Fruit fly (Drosophila melanogaster) whole organism, embryonic: ENCODE data around the gene Cpr65Ea.

Experiments used
- Bdp1 ChIP-seq: fragments of 200-800 bp; sonication (Bioruptor generic); optimal IDR thresholded peaks from 3 replicates; lab custom pipeline; 2016; ENCODE audit warnings: missing biosample characterization, missing genetic modification characterization
- BtbVII ChIP-seq: fragments of 200-800 bp; sonication (Bioruptor generic); optimal IDR thresholded peaks from 3 replicates; lab custom pipeline; 2017; ENCODE audit warnings: missing biosample characterization, mild to moderate bottlenecking, missing genetic modification characterization
- CG10462 ChIP-seq: fragments of 200-800 bp; sonication (Bioruptor generic); optimal IDR thresholded peaks from 2 replicates; lab custom pipeline; 2016; ENCODE audit warnings: missing biosample characterization, missing genetic modification characterization
- CG11504 ChIP-seq: fragments of 200-800 bp; sonication (Bioruptor generic); optimal IDR thresholded peaks from 3 replicates; lab custom pipeline; 2019; ENCODE audit warnings: missing biosample characterization, mild to moderate bottlenecking, missing genetic modification characterization, moderate library complexity
- CG11696 ChIP-seq: fragments of 200-800 bp; sonication (Bioruptor generic); IDR thresholded peaks from 2 replicates; pipeline ENCODE4 v1.3.6; 2022; ENCODE audit warnings: missing biosample characterization, missing genetic modification characterization
- CG12659 ChIP-seq: fragments of 200-800 bp; sonication (Bioruptor generic); optimal IDR thresholded peaks from 3 replicates; lab custom pipeline; 2017; ENCODE audit warnings: mild to moderate bottlenecking, missing biosample characterization, missing genetic modification reagents, missing genetic modification characterization
- CG12942 ChIP-seq: fragments of 200-800 bp; sonication (Bioruptor generic); optimal IDR thresholded peaks from 3 replicates; lab custom pipeline; 2016; ENCODE audit warnings: missing biosample characterization, missing genetic modification characterization
- CG14710 ChIP-seq: fragments of 200-800 bp; sonication (Bioruptor generic); optimal IDR thresholded peaks from 3 replicates; lab custom pipeline; 2019; ENCODE audit warnings: missing biosample characterization, mild to moderate bottlenecking, missing genetic modification characterization, moderate library complexity
- CG15269 ChIP-seq: fragments of 200-800 bp; sonication (Bioruptor generic); optimal IDR thresholded peaks from 2 replicates; lab custom pipeline; 2018; ENCODE audit warnings: missing biosample characterization, mild to moderate bottlenecking, missing genetic modification characterization, moderate library complexity
- CG15514 ChIP-seq: fragments of 200-800 bp; sonication (Bioruptor generic); optimal IDR thresholded peaks from 3 replicates; lab custom pipeline; 2017; ENCODE audit warnings: missing biosample characterization, missing genetic modification characterization, mild to moderate bottlenecking, moderate library complexity, missing genetic modification reagents
- CG15696 ChIP-seq: fragments of 200-800 bp; sonication (Bioruptor generic); optimal IDR thresholded peaks from 2 replicates; lab custom pipeline; 2019; ENCODE audit warnings: missing biosample characterization, mild to moderate bottlenecking, missing genetic modification characterization, moderate library complexity
- CG1603 ChIP-seq: fragments of 200-800 bp; sonication (Bioruptor generic); optimal IDR thresholded peaks from 2 replicates; lab custom pipeline; 2019; ENCODE audit warnings: missing biosample characterization, mild to moderate bottlenecking, missing genetic modification characterization, moderate library complexity
- CG16863 ChIP-seq: fragments of 200-800 bp; sonication (Bioruptor generic); optimal IDR thresholded peaks from 3 replicates; lab custom pipeline; 2016; ENCODE audit warnings: missing biosample characterization, missing genetic modification characterization
- CG17186 ChIP-seq: fragments of 200-800 bp; sonication (Bioruptor generic); optimal IDR thresholded peaks from 3 replicates; lab custom pipeline; 2017; ENCODE audit warnings: missing biosample characterization, missing genetic modification reagents, missing genetic modification characterization
- CG17328 ChIP-seq: fragments of 200-800 bp; sonication (Bioruptor generic); IDR thresholded peaks from 2 replicates; pipeline ENCODE4 v1.3.6; 2022; ENCODE audit warnings: missing biosample characterization, missing genetic modification characterization
- CG17361 ChIP-seq: fragments of 200-800 bp; sonication (Bioruptor generic); IDR thresholded peaks from 3 replicates; pipeline ENCODE4 v1.3.6; 2022; ENCODE audit warnings: missing biosample characterization, missing genetic modification characterization
- CG2116 ChIP-seq: fragments of 200-800 bp; sonication (Bioruptor generic); optimal IDR thresholded peaks from 3 replicates; lab custom pipeline; 2018; ENCODE audit warnings: missing biosample characterization, mild to moderate bottlenecking, missing genetic modification characterization
- CG2889 ChIP-seq: fragments of 200-800 bp; sonication (Bioruptor generic); IDR thresholded peaks from 3 replicates; pipeline ENCODE4 v1.3.6; 2022; ENCODE audit warnings: missing biosample characterization, missing genetic modification characterization
- CG4707 ChIP-seq: fragments of 200-800 bp; sonication (Bioruptor generic); optimal IDR thresholded peaks from 2 replicates; lab custom pipeline; 2018; ENCODE audit warnings: missing biosample characterization, mild to moderate bottlenecking, missing genetic modification characterization, moderate library complexity
- CG7357 ChIP-seq: fragments of 200-800 bp; sonication (Bioruptor generic); IDR thresholded peaks from 3 replicates; pipeline ENCODE4 v1.3.6; 2022; ENCODE audit warnings: missing biosample characterization, missing genetic modification characterization
- CG8290 ChIP-seq, 3 experiments: fragments of 200-800 bp; sonication (Bioruptor generic); optimal IDR thresholded peaks; 2 replicates each; lab custom pipeline; 2016 to 2019; ENCODE audit warnings: missing biosample characterization in 3 of 3, missing genetic modification characterization in 3 of 3, mild to moderate bottlenecking in 2 of 3, moderate library complexity in 1 of 3
- CG9932 ChIP-seq: fragments of 200-800 bp; sonication (Bioruptor generic); IDR thresholded peaks from 2 replicates; pipeline ENCODE4 v1.3.6; 2022; ENCODE audit warnings: missing biosample characterization, missing genetic modification characterization
- Chrac-16 ChIP-seq: fragments of 200-800 bp; sonication (Bioruptor generic); optimal IDR thresholded peaks from 3 replicates; lab custom pipeline; 2016; ENCODE audit warnings: missing biosample characterization, missing genetic modification characterization
- CkIIα-i1 ChIP-seq: fragments of 200-800 bp; sonication (Bioruptor generic); IDR thresholded peaks from 2 replicates; pipeline ENCODE4 v1.3.6; 2022; ENCODE audit warnings: missing biosample characterization, missing genetic modification characterization
- Ets65A ChIP-seq: fragments of 200-800 bp; sonication (Bioruptor generic); peaks from one replicate; lab custom pipeline; 2016; ENCODE audit warnings: missing biosample characterization, missing genetic modification characterization
- Hr3 ChIP-seq: fragments of 200-800 bp; sonication (Bioruptor generic); optimal IDR thresholded peaks from 3 replicates; lab custom pipeline; 2016; ENCODE audit warnings: missing biosample characterization, missing genetic modification characterization
- Hr78 ChIP-seq, 2 experiments: fragments of 200-800 bp in 1 of 2; fragments of >200 bp in 1 of 2; sonication (Bioruptor generic) in 1 of 2; optimal IDR thresholded peaks; 2 replicates each; lab custom pipeline; 2017 to 2019; ENCODE audit warnings: missing biosample characterization in 2 of 2, missing genetic modification characterization in 2 of 2, mild to moderate bottlenecking in 1 of 2, moderate library complexity in 1 of 2
- Lhr ChIP-seq: fragments of 200-800 bp; sonication (Bioruptor generic); optimal IDR thresholded peaks from 3 replicates; lab custom pipeline; 2017; ENCODE audit warnings: mild to moderate bottlenecking, missing biosample characterization, missing genetic modification reagents, missing genetic modification characterization
- Nf-YB ChIP-seq: fragments of 200-800 bp; sonication (Bioruptor generic); optimal IDR thresholded peaks from 3 replicates; lab custom pipeline; 2019; ENCODE audit warnings: missing biosample characterization, mild to moderate bottlenecking, missing genetic modification characterization, moderate library complexity
- Tbp ChIP-seq: fragments of >200 bp; optimal IDR thresholded peaks from 2 replicates; lab custom pipeline; 2018; ENCODE audit warnings: missing biosample characterization, missing genetic modification characterization
- az2 ChIP-seq: fragments of 200-800 bp; sonication (Bioruptor generic); optimal IDR thresholded peaks from 3 replicates; lab custom pipeline; 2016; ENCODE audit warnings: missing biosample characterization, missing genetic modification characterization
- bigmax ChIP-seq: fragments of 200-800 bp; sonication (Bioruptor generic); optimal IDR thresholded peaks from 2 replicates; lab custom pipeline; 2018; ENCODE audit warnings: missing biosample characterization, mild to moderate bottlenecking, missing genetic modification characterization
- chm ChIP-seq: fragments of 200-800 bp; sonication (Bioruptor generic); IDR thresholded peaks from 2 replicates; pipeline ENCODE4 v1.3.6; 2022; ENCODE audit warnings: missing biosample characterization, missing genetic modification characterization
- cwo ChIP-seq: fragments of 200-800 bp; sonication (Bioruptor generic); optimal IDR thresholded peaks from 3 replicates; lab custom pipeline; 2017; ENCODE audit warnings: missing biosample characterization, missing genetic modification characterization, mild to moderate bottlenecking, moderate library complexity, missing genetic modification reagents
- gem ChIP-seq: fragments of 200-800 bp; sonication (Bioruptor generic); optimal IDR thresholded peaks from 2 replicates; lab custom pipeline; 2019; ENCODE audit warnings: missing biosample characterization, mild to moderate bottlenecking, missing genetic modification characterization, moderate library complexity
- insv ChIP-seq, 2 experiments: fragments of 200-800 bp; sonication (Bioruptor generic); optimal IDR thresholded peaks; 3 replicates each; lab custom pipeline; 2016 to 2018; ENCODE audit warnings: missing biosample characterization in 2 of 2, missing genetic modification characterization in 2 of 2
- inv ChIP-seq: fragments of 200-800 bp; sonication (Bioruptor generic); IDR thresholded peaks from 2 replicates; pipeline ENCODE4 v1.3.6; 2022; ENCODE audit warnings: missing biosample characterization, missing genetic modification characterization; ENCODE audit not compliant: partially characterized antibody
- lola ChIP-seq, 3 experiments: fragments of >200 bp in 2 of 3; fragments of 200-800 bp in 1 of 3; sonication (Bioruptor generic) in 1 of 3; optimal IDR thresholded peaks; 2 replicates each; lab custom pipeline; 2017 to 2019; ENCODE audit warnings: missing biosample characterization in 3 of 3, missing genetic modification characterization in 3 of 3, mild to moderate bottlenecking in 1 of 3, moderate library complexity in 1 of 3
- mam ChIP-seq: fragments of 200-800 bp; sonication (Bioruptor generic); optimal IDR thresholded peaks from 3 replicates; lab custom pipeline; 2016; ENCODE audit warnings: missing biosample characterization, missing genetic modification characterization
- mirr ChIP-seq: fragments of 200-800 bp; sonication (Bioruptor generic); optimal IDR thresholded peaks from 3 replicates; lab custom pipeline; 2018; ENCODE audit warnings: missing biosample characterization, mild to moderate bottlenecking, missing genetic modification characterization
- nau ChIP-seq: fragments of 200-800 bp; sonication (Bioruptor generic); optimal IDR thresholded peaks from 3 replicates; lab custom pipeline; 2017; ENCODE audit warnings: missing biosample characterization, mild to moderate bottlenecking, missing genetic modification characterization, missing genetic modification reagents
- prd ChIP-seq, 3 experiments: fragments of >200 bp in 2 of 3; fragments of 200-800 bp in 1 of 3; sonication (Bioruptor generic) in 1 of 3; optimal IDR thresholded peaks in 2 of 3; IDR thresholded peaks in 1 of 3; 2 replicates in 2 of 3; 3 replicates in 1 of 3; pipeline versions ENCODE4 v1.3.6 to Lab custom; 2017 to 2022; ENCODE audit warnings: missing biosample characterization in 1 of 3, missing genetic modification characterization in 1 of 3
- sc ChIP-seq, 3 experiments: fragments of >200 bp in 2 of 3; fragments of 200-800 bp in 1 of 3; sonication (Bioruptor generic) in 1 of 3; optimal IDR thresholded peaks; 2 replicates in 2 of 3; 3 replicates in 1 of 3; lab custom pipeline; 2017; ENCODE audit warnings: mild to moderate bottlenecking in 1 of 3, missing biosample characterization in 1 of 3, missing genetic modification characterization in 1 of 3, missing genetic modification reagents in 1 of 3
- sens ChIP-seq: fragments of 200-800 bp; sonication (Bioruptor generic); peaks from one replicate; lab custom pipeline; 2016; ENCODE audit warnings: missing biosample characterization, missing genetic modification characterization
- tap ChIP-seq: fragments of 200-800 bp; optimal IDR thresholded peaks from 3 replicates; lab custom pipeline; 2019; ENCODE audit warnings: missing biosample characterization, mild to moderate bottlenecking, missing genetic modification characterization, moderate library complexity
- unc-4 ChIP-seq: fragments of 200-800 bp; sonication (Bioruptor generic); IDR thresholded peaks from 2 replicates; pipeline ENCODE4 v1.3.6; 2022; ENCODE audit warnings: missing biosample characterization, missing genetic modification characterization; ENCODE audit not compliant: partially characterized antibody
- vvl ChIP-seq: fragments of 200-800 bp; sonication (Bioruptor generic); IDR thresholded peaks from 2 replicates; pipeline ENCODE4 v1.3.6; 2022; ENCODE audit warnings: missing biosample characterization, missing genetic modification characterization
- zfh1 ChIP-seq: fragments of 200-800 bp; sonication (Bioruptor generic); IDR thresholded peaks from 3 replicates; pipeline ENCODE4 v1.3.6; 2022; ENCODE audit warnings: missing biosample characterization, missing genetic modification characterization

The Cpr65Ea gene

DNA sequence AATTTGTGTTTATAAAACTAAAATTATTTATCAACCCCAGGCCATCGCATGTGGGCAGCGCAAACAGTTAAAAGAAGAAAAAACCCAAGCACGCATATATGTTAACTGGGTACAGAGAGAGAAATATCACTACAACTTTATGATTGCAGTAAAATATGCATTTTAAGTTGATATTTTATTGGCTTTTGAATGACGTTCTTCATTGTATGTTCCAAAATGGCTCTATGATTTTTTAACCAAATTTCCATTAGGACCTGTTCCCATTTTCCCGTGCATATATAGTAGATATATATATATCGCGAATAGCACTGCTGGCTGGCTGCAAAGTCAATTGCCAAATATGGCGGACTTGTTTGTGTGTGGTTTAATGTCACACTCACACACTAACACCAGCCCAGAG is 10.1 kb upstream of the Cpr65Ea start (continued):
- TF ChIP-seq lola (GFP tag; optimal IDR thresholded peaks at IDR 0.05; lab: Kevin White, UChicago) (no peak), Hr3 (GFP tag; lab: Kevin White, UChicago) (no peak), Ets65A (GFP tag; lab: Kevin White, UChicago) (peak; percentile 1), mam (peak; percentile 8), BtbVII (GFP tag; lab: Kevin White, UChicago) (no peak), gem (tag; lab: Kevin White, UChicago) (peak; percentile 4), Tbp (GFP tag; lab: Kevin White, UChicago) (no peak), CG7357 (GFP tag; lab: Robert Waterston, UW) (no peak), sc (optimal IDR thresholded peaks at IDR 0.05; lab: Kevin White, UChicago) (no peak), sc (GFP tag; optimal IDR thresholded peaks at IDR 0.05; lab: Kevin White, UChicago) (no peak), CG14710 (no peak), bigmax (GFP tag; lab: Kevin White, UChicago) (no peak), CG12942 (GFP tag; lab: Kevin White, UChicago) (no peak), CG15696 (tag; lab: Kevin White, UChicago) (no peak), CG17328 (GFP tag; lab: Robert Waterston, UW) (no peak), tap (tag; lab: Kevin White, UChicago) (no peak), CkIIα-i1 (GFP tag; lab: Robert Waterston, UW) (no peak), sens (GFP tag; lab: Kevin White, UChicago) (peak; percentile 81), CG15269 (tag; lab: Kevin White, UChicago) (no peak), CG17186 (GFP tag; lab: Kevin White, UChicago) (no peak), unc-4 (GFP tag; lab: Robert Waterston, UW) (no peak), CG2116 (GFP tag; lab: Kevin White, UChicago) (no peak), CG11504 (tag; lab: Kevin White, UChicago) (peak; percentile 9)

DNA sequence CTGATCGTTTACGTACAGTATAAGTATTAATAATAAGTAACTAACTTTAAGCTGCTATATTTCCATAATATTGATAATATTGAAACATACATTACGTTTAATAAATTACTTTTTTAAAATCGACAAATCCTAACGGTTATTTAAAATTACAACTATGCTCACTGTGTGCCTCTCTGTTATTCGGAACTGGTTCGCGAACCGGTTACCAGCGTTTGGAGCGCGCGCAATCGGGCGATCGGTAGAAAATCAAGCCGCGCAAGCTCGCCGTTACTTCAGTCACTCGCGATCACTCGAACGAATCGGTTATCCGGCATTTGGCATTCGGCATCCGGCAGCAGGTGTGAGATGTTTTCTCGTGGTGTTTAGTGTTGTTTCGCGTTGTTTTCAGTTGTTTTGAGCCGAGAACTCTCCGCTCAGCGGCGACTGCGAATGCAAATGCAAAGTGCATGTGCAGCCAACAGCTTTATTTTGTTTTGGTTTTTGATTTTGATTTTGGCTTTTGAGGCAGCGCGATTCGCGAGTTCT is 8.2 kb upstream of the Cpr65Ea start, which contains the start of gene form3:
TSS of gene form3 (plus strand) at position 271 of the 525 bp plus-strand sequence.
- no peak for TF ChIP-seq prd (optimal IDR thresholded peaks at IDR 0.05; lab: Kevin White, UChicago)
- no peak for TF ChIP-seq prd (GFP tag; IDR thresholded peaks at IDR 0.05; lab: Robert Waterston, UW)
- no peak for TF ChIP-seq CG12659
- no peak for TF ChIP-seq CG4707 (GFP tag; lab: Kevin White, UChicago)
- TF ChIP-seq Chrac-16 (GFP tag; lab: Kevin White, UChicago): no peak
- no peak for TF ChIP-seq Lhr
- no peak for TF ChIP-seq inv
- peak; percentile 47 for TF ChIP-seq vvl (GFP tag; lab: Robert Waterston, UW)
- no peak for TF ChIP-seq mirr (GFP tag; lab: Kevin White, UChicago)
- TF ChIP-seq chm (GFP tag; lab: Robert Waterston, UW): peak; percentile 50; the same call in 1 of the 2 replicates
- no peak for TF ChIP-seq az2 (GFP tag; lab: Kevin White, UChicago)
- TF ChIP-seq CG1603 (tag; lab: Kevin White, UChicago): no peak
- no peak for TF ChIP-seq CG8290 (GFP tag; optimal IDR thresholded peaks at IDR 0.05; lab: Kevin White, UChicago)
- TF ChIP-seq CG8290 (tag; optimal IDR thresholded peaks at IDR 0.05; lab: Kevin White, UChicago): peak in 1 of 2 experiments; percentile 39
- TF ChIP-seq insv (GFP tag; optimal IDR thresholded peaks at IDR 0.05; lab: Kevin White, UChicago): no peak
- TF ChIP-seq CG2889 (GFP tag; lab: Robert Waterston, UW): no peak
- TF ChIP-seq CG9932 (GFP tag; lab: Robert Waterston, UW): peak; percentile 20; the same call in 1 of the 2 replicates
- TF ChIP-seq CG17361: no peak
- no peak for TF ChIP-seq CG11696
- no peak for TF ChIP-seq Hr78 (GFP tag; optimal IDR thresholded peaks at IDR 0.05; lab: Kevin White, UChicago)
- no peak for TF ChIP-seq nau (GFP tag; lab: Kevin White, UChicago)
- TF ChIP-seq Bdp1 (GFP tag; lab: Kevin White, UChicago): no peak
- no peak for TF ChIP-seq CG2116 (GFP tag; lab: Kevin White, UChicago)
- TF ChIP-seq CG10462 (GFP tag; lab: Kevin White, UChicago): no peak
- TF ChIP-seq zfh1 (GFP tag; lab: Robert Waterston, UW): 0 out of 3 replicates have a peak, but pooled peaks have one; percentile 8
- TF ChIP-seq CG16863 (GFP tag; lab: Kevin White, UChicago): no peak
- no peak for TF ChIP-seq cwo (GFP tag; lab: Kevin White, UChicago)
- peak; percentile 98 for TF ChIP-seq CG15514
- TF ChIP-seq Nf-YB (GFP tag; lab: Kevin White, UChicago): no peak
